Fruit fly (Drosophila melanogaster) whole organism, embryonic: ENCODE measurements around the gene CG15382.
A peak's percentile ranks its signal among the peaks of the same experiment; 100 is the strongest.

Experiments
- BEAF-32 ChIP-seq: fragments of 200-800 bp; sonication (Bioruptor generic); optimal IDR thresholded peaks from 3 replicates; lab custom pipeline; 2017; ENCODE audit warnings: missing biosample characterization, missing genetic modification characterization, mild to moderate bottlenecking, moderate library complexity, missing genetic modification reagents
- CG10267 ChIP-seq: fragments of 200-800 bp; sonication (Bioruptor generic); optimal IDR thresholded peaks from 2 replicates; lab custom pipeline; 2018; ENCODE audit warnings: missing biosample characterization, mild to moderate bottlenecking, missing genetic modification characterization, moderate library complexity
- CG12155 ChIP-seq: fragments of 200-800 bp; sonication (Bioruptor generic); optimal IDR thresholded peaks from 3 replicates; lab custom pipeline; 2016; ENCODE audit warnings: missing biosample characterization, missing genetic modification characterization
- CG1832 ChIP-seq: fragments of 200-800 bp; sonication (Bioruptor generic); optimal IDR thresholded peaks from 2 replicates; lab custom pipeline; 2017; ENCODE audit warnings: missing biosample characterization, mild to moderate bottlenecking, missing genetic modification characterization, inconsistent platforms
- CG32772 ChIP-seq: fragments of 200-800 bp; sonication (Bioruptor generic); IDR thresholded peaks from 2 replicates; pipeline ENCODE4 v1.3.6; 2022; ENCODE audit warnings: missing biosample characterization, missing genetic modification characterization
- CG34422 ChIP-seq: fragments of 200-800 bp; sonication (Bioruptor generic); IDR thresholded peaks from 3 replicates; pipeline ENCODE4 v1.3.6; 2022; ENCODE audit warnings: missing biosample characterization, missing genetic modification characterization
- CG4820 ChIP-seq: fragments of 200-800 bp; sonication (Bioruptor generic); optimal IDR thresholded peaks from 3 replicates; lab custom pipeline; 2016; ENCODE audit warnings: missing biosample characterization, missing genetic modification characterization
- CG7357 ChIP-seq: fragments of 200-800 bp; sonication (Bioruptor generic); IDR thresholded peaks from 3 replicates; pipeline ENCODE4 v1.3.6; 2022; ENCODE audit warnings: missing biosample characterization, missing genetic modification characterization
- CG8281 ChIP-seq: fragments of 200-800 bp; sonication (Bioruptor generic); optimal IDR thresholded peaks from 2 replicates; lab custom pipeline; 2018; ENCODE audit warnings: missing biosample characterization, mild to moderate bottlenecking, missing genetic modification characterization, moderate library complexity
- CG9727 ChIP-seq: fragments of 200-800 bp; sonication (Bioruptor generic); optimal IDR thresholded peaks from 3 replicates; lab custom pipeline; 2017; ENCODE audit warnings: missing biosample characterization, mild to moderate bottlenecking, missing genetic modification characterization
- CrebB ChIP-seq: fragments of 200-800 bp; sonication (Bioruptor generic); optimal IDR thresholded peaks from 3 replicates; lab custom pipeline; 2018; ENCODE audit warnings: missing biosample characterization, mild to moderate bottlenecking, missing genetic modification characterization
- D19B ChIP-seq: fragments of 200-800 bp; sonication (Bioruptor generic); optimal IDR thresholded peaks from 2 replicates; lab custom pipeline; 2017; ENCODE audit warnings: missing biosample characterization, mild to moderate bottlenecking, missing genetic modification characterization
- Dip2 ChIP-seq: fragments of 200-800 bp; sonication (Bioruptor generic); IDR thresholded peaks from 2 replicates; pipeline ENCODE4 v1.3.6; 2022; ENCODE audit warnings: missing biosample characterization, missing genetic modification characterization
- Drgx ChIP-seq: fragments of 200-800 bp; sonication (Bioruptor generic); IDR thresholded peaks from 2 replicates; pipeline ENCODE4 v1.3.6; 2022; ENCODE audit warnings: missing biosample characterization, missing genetic modification characterization
- ERR ChIP-seq: fragments of 200-800 bp; sonication (Bioruptor generic); optimal IDR thresholded peaks from 2 replicates; lab custom pipeline; 2016; ENCODE audit warnings: missing biosample characterization, missing genetic modification characterization
- HLHmδ ChIP-seq: fragments of 200-800 bp; sonication (Bioruptor generic); optimal IDR thresholded peaks from 2 replicates; lab custom pipeline; 2018; ENCODE audit warnings: missing biosample characterization, mild to moderate bottlenecking, missing genetic modification characterization, moderate library complexity
- HmgD ChIP-seq: fragments of 200-800 bp; sonication (Bioruptor generic); optimal IDR thresholded peaks from 3 replicates; lab custom pipeline; 2016; ENCODE audit warnings: missing biosample characterization, missing genetic modification characterization
- Hr39 ChIP-seq: fragments of >200 bp; optimal IDR thresholded peaks from 2 replicates; lab custom pipeline; 2017
- Med ChIP-seq: fragments of 200-800 bp; sonication (Bioruptor generic); peaks from one replicate; lab custom pipeline; 2016; ENCODE audit warnings: missing biosample characterization, missing genetic modification characterization, mild to moderate bottlenecking, inconsistent platforms, moderate library complexity
- Myb ChIP-seq: fragments of 200-800 bp; sonication (Bioruptor generic); optimal IDR thresholded peaks from 2 replicates; lab custom pipeline; 2016; ENCODE audit warnings: missing biosample characterization, missing genetic modification characterization
- Oli ChIP-seq: fragments of 200-800 bp; sonication (Bioruptor generic); optimal IDR thresholded peaks from 2 replicates; lab custom pipeline; 2018; ENCODE audit warnings: missing biosample characterization, mild to moderate bottlenecking, missing genetic modification characterization, moderate library complexity
- Ptx1 ChIP-seq: fragments of 200-800 bp; sonication (Bioruptor generic); IDR thresholded peaks from 2 replicates; pipeline ENCODE4 v1.3.6; 2022; ENCODE audit warnings: missing biosample characterization, missing genetic modification characterization
- Sry-β ChIP-seq: fragments of 200-800 bp; sonication (Bioruptor generic); optimal IDR thresholded peaks from 2 replicates; lab custom pipeline; 2018; ENCODE audit warnings: missing biosample characterization, mild to moderate bottlenecking, missing genetic modification characterization, moderate library complexity
- Ssrp ChIP-seq: fragments of 200-800 bp; sonication (Bioruptor generic); optimal IDR thresholded peaks from 2 replicates; lab custom pipeline; 2018; ENCODE audit warnings: missing biosample characterization, mild to moderate bottlenecking, missing genetic modification characterization, moderate library complexity
- ato ChIP-seq: fragments of 200-800 bp; sonication (Bioruptor generic); IDR thresholded peaks from 2 replicates; pipeline ENCODE4 v1.3.6; 2022; ENCODE audit warnings: missing biosample characterization, missing genetic modification characterization; ENCODE audit not compliant: partially characterized antibody
- btn ChIP-seq: fragments of 200-800 bp; sonication (Bioruptor generic); optimal IDR thresholded peaks from 2 replicates; lab custom pipeline; 2016; ENCODE audit warnings: missing biosample characterization, missing genetic modification characterization
- cwo ChIP-seq: fragments of 200-800 bp; sonication (Bioruptor generic); optimal IDR thresholded peaks from 3 replicates; lab custom pipeline; 2017; ENCODE audit warnings: missing biosample characterization, missing genetic modification characterization, mild to moderate bottlenecking, moderate library complexity, missing genetic modification reagents
- da ChIP-seq: fragments of 200-800 bp; sonication (Bioruptor generic); optimal IDR thresholded peaks from 2 replicates; lab custom pipeline; 2016; ENCODE audit warnings: missing biosample characterization, missing genetic modification characterization
- dan ChIP-seq: fragments of 200-800 bp; sonication (Bioruptor generic); IDR thresholded peaks from 2 replicates; pipeline ENCODE4 v1.3.6; 2022; ENCODE audit warnings: missing biosample characterization, missing genetic modification characterization
- dm ChIP-seq: fragments of 200-800 bp; sonication (Bioruptor generic); optimal IDR thresholded peaks from 3 replicates; lab custom pipeline; 2016; ENCODE audit warnings: missing biosample characterization, missing genetic modification characterization
- hb ChIP-seq: fragments of 200-800 bp; sonication (Bioruptor generic); IDR thresholded peaks from 3 replicates; pipeline ENCODE4 v1.3.6; 2022; ENCODE audit warnings: missing biosample characterization, missing genetic modification characterization; ENCODE audit not compliant: partially characterized antibody
- klu ChIP-seq: fragments of 200-800 bp; sonication (Bioruptor generic); IDR thresholded peaks from 2 replicates; pipeline ENCODE4 v1.3.6; 2022; ENCODE audit warnings: missing biosample characterization, missing genetic modification characterization
- nau ChIP-seq: fragments of 200-800 bp; sonication (Bioruptor generic); optimal IDR thresholded peaks from 3 replicates; lab custom pipeline; 2017; ENCODE audit warnings: missing biosample characterization, mild to moderate bottlenecking, missing genetic modification characterization, missing genetic modification reagents
- nerfin-1 ChIP-seq: fragments of 200-800 bp; sonication (Bioruptor generic); optimal IDR thresholded peaks from 3 replicates; lab custom pipeline; 2019; ENCODE audit warnings: missing biosample characterization, mild to moderate bottlenecking, missing genetic modification characterization, moderate library complexity
- pzg ChIP-seq: fragments of 200-800 bp; sonication (Bioruptor generic); optimal IDR thresholded peaks from 3 replicates; lab custom pipeline; 2018; ENCODE audit warnings: missing biosample characterization, mild to moderate bottlenecking, missing genetic modification characterization, moderate library complexity
- row ChIP-seq: fragments of 200-800 bp; sonication (Bioruptor generic); IDR thresholded peaks from 3 replicates; pipeline ENCODE4 v1.3.6; 2022; ENCODE audit warnings: missing biosample characterization, missing genetic modification characterization
- scrt ChIP-seq: fragments of 200-800 bp; sonication (Bioruptor generic); optimal IDR thresholded peaks from 2 replicates; lab custom pipeline; 2018; ENCODE audit warnings: missing biosample characterization, mild to moderate bottlenecking, missing genetic modification characterization, moderate library complexity
- sim ChIP-seq: fragments of 200-800 bp; sonication (Bioruptor generic); IDR thresholded peaks from 2 replicates; pipeline ENCODE4 v1.3.6; 2022; ENCODE audit warnings: missing biosample characterization, missing genetic modification characterization
- sqz ChIP-seq: fragments of 200-800 bp; sonication (Bioruptor generic); optimal IDR thresholded peaks from 3 replicates; lab custom pipeline; 2018; ENCODE audit warnings: missing biosample characterization, mild to moderate bottlenecking, missing genetic modification characterization
- stwl ChIP-seq: fragments of 200-800 bp; sonication (Bioruptor generic); optimal IDR thresholded peaks from 3 replicates; lab custom pipeline; 2018; ENCODE audit warnings: missing biosample characterization, mild to moderate bottlenecking, missing genetic modification characterization, moderate library complexity
- usp ChIP-seq: fragments of >200 bp; optimal IDR thresholded peaks from 2 replicates; lab custom pipeline; 2017; ENCODE audit warnings: missing biosample characterization, missing genetic modification characterization

CG15382 gene

DNA sequence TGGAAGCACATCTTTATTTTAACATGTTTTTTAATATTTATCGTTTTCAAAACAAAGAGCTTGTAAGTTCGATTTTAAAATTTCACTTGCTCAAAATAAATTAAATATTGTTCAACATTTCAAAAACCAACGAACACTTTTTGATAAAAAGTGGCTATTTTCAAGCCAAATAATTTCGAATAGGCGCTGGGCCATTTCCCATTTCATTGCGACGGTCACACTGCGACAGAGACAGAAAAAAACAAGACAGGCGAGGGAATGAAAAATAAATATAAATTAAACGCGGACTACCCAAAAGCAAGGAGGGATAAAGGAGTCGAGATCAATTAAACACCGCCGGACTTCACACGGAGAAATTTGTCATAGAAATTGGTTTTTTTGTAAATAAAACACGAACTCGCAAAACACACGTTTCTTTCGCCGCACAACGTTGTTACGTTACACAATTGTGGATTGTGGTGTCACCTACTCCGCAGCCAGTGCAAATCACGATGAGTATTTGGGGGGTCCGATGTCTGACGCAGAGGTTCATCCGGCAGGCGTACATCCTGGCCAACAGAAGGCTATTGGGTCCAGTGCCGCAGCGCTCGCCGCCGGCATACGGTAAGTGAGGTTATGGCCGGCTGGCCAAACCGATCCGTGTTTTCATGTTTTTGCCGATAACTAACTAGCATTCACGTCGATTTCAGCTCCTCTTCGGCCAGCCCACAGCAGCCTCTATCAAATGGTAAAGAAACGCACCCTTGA is 3.8 kb upstream of the CG15382 start, which contains the start of gene AIF (continued):
- TF ChIP-seq CG1832 (GFP tag; lab: Kevin White, UChicago), result no peak
- peak; percentile 32 for TF ChIP-seq stwl (tag; lab: Kevin White, UChicago)
- TF ChIP-seq row, result peak; percentile 73
- TF ChIP-seq CG10267 (tag; lab: Kevin White, UChicago), result peak; percentile 18
- TF ChIP-seq Ptx1 (GFP tag; lab: Robert Waterston, UW), result no peak
- TF ChIP-seq sqz (GFP tag; lab: Kevin White, UChicago), result no peak
- no peak for TF ChIP-seq Ssrp (tag; lab: Kevin White, UChicago)
- peak; percentile 93 for TF ChIP-seq Myb (GFP tag; lab: Kevin White, UChicago)
- 0 out of 3 replicates have a peak, but pooled peaks have one; percentile 25 for TF ChIP-seq hb
- no peak for TF ChIP-seq HmgD
- no peak for TF ChIP-seq Drgx (GFP tag; lab: Robert Waterston, UW)
- no peak for TF ChIP-seq HLHmδ (GFP tag; lab: Kevin White, UChicago)
- TF ChIP-seq ato, result no peak
- TF ChIP-seq Hr39, result no peak
- TF ChIP-seq CG8281 (tag; lab: Kevin White, UChicago), result no peak
- no peak for TF ChIP-seq D19B (GFP tag; lab: Kevin White, UChicago)
- TF ChIP-seq dan, result no peak
- TF ChIP-seq dm (GFP tag; lab: Kevin White, UChicago), result peak; percentile 63
- no peak for TF ChIP-seq cwo (GFP tag; lab: Kevin White, UChicago)
- no peak for TF ChIP-seq klu (GFP tag; lab: Robert Waterston, UW)
- no peak for TF ChIP-seq scrt (GFP tag; lab: Kevin White, UChicago)
- no peak for TF ChIP-seq CrebB (tag; lab: Kevin White, UChicago)
- TF ChIP-seq Oli (tag; lab: Kevin White, UChicago), result no peak
- TF ChIP-seq BEAF-32, result peak; percentile 19
- TF ChIP-seq pzg (GFP tag; lab: Kevin White, UChicago), result peak; percentile 55
- no peak for TF ChIP-seq nau
- no peak for TF ChIP-seq CG4820
- no peak for TF ChIP-seq CG12155 (GFP tag; lab: Kevin White, UChicago)
- peak; percentile 93 for TF ChIP-seq Sry-β (GFP tag; lab: Kevin White, UChicago)
- TF ChIP-seq nerfin-1 (tag; lab: Kevin White, UChicago), result no peak
- peak; percentile 93 for TF ChIP-seq CG34422
- TF ChIP-seq CG9727 (GFP tag; lab: Kevin White, UChicago), result no peak
- TF ChIP-seq CG32772 (GFP tag; lab: Robert Waterston, UW), result no peak
- TF ChIP-seq da (GFP tag; lab: Kevin White, UChicago), result no peak
- TF ChIP-seq CG7357 (GFP tag; lab: Robert Waterston, UW), result no peak
- TF ChIP-seq ERR, result no peak
- TF ChIP-seq usp (GFP tag; lab: Kevin White, UChicago), result no peak
- TF ChIP-seq sim, result 0 out of 2 replicates have a peak, but pooled peaks have one; percentile 18
- TF ChIP-seq btn (GFP tag; lab: Kevin White, UChicago), result no peak
- no peak for TF ChIP-seq Dip2
- TF ChIP-seq Med (GFP tag; lab: Kevin White, UChicago), result peak; percentile 59
